Fruit fly (Drosophila melanogaster) whole organism, embryonic: ENCODE measurements around the gene TFAM.

Source experiments
- B-H1 ChIP-seq: fragments of 200-800 bp; sonication (Bioruptor generic); IDR thresholded peaks from 3 replicates; pipeline ENCODE4 v1.3.6; 2022; ENCODE audit warnings: missing biosample characterization, missing genetic modification characterization
- CG12299 ChIP-seq: fragments of 200-800 bp; sonication (Bioruptor generic); optimal IDR thresholded peaks from 2 replicates; lab custom pipeline; 2018; ENCODE audit warnings: missing biosample characterization, mild to moderate bottlenecking, missing genetic modification characterization
- CG1233 ChIP-seq: fragments of 200-800 bp; sonication (Bioruptor generic); optimal IDR thresholded peaks from 4 replicates; lab custom pipeline; 2018; ENCODE audit warnings: missing biosample characterization, mild to moderate bottlenecking, missing genetic modification characterization
- CG12659 ChIP-seq: fragments of 200-800 bp; sonication (Bioruptor generic); optimal IDR thresholded peaks from 3 replicates; lab custom pipeline; 2017; ENCODE audit warnings: mild to moderate bottlenecking, missing biosample characterization, missing genetic modification reagents, missing genetic modification characterization
- CG14014 ChIP-seq: fragments of 200-800 bp; sonication (Bioruptor generic); IDR thresholded peaks from 2 replicates; pipeline ENCODE4 v1.3.6; 2022; ENCODE audit warnings: missing biosample characterization, missing genetic modification characterization
- CG15479 ChIP-seq: fragments of 200-800 bp; sonication (Bioruptor generic); optimal IDR thresholded peaks from 3 replicates; lab custom pipeline; 2019; ENCODE audit warnings: missing biosample characterization, mild to moderate bottlenecking, missing genetic modification characterization, moderate library complexity
- CG15601 ChIP-seq: fragments of 200-800 bp; sonication (Bioruptor generic); optimal IDR thresholded peaks from 3 replicates; lab custom pipeline; 2019; ENCODE audit warnings: missing biosample characterization, mild to moderate bottlenecking, missing genetic modification characterization, moderate library complexity
- CG2120 ChIP-seq: fragments of 200-800 bp; sonication (Bioruptor generic); optimal IDR thresholded peaks from 3 replicates; lab custom pipeline; 2016; ENCODE audit warnings: missing biosample characterization, missing genetic modification characterization
- CG31365 ChIP-seq: fragments of 200-800 bp; sonication (Bioruptor generic); optimal IDR thresholded peaks from 2 replicates; lab custom pipeline; 2018; ENCODE audit warnings: missing biosample characterization, mild to moderate bottlenecking, missing genetic modification characterization
- CG32532 ChIP-seq: fragments of 200-800 bp; sonication (Bioruptor generic); IDR thresholded peaks from 2 replicates; pipeline ENCODE4 v1.3.6; 2022; ENCODE audit warnings: missing biosample characterization, missing genetic modification characterization
- CG34422 ChIP-seq: fragments of 200-800 bp; sonication (Bioruptor generic); IDR thresholded peaks from 3 replicates; pipeline ENCODE4 v1.3.6; 2022; ENCODE audit warnings: missing biosample characterization, missing genetic modification characterization
- CG3838 ChIP-seq: fragments of 200-800 bp; sonication (Bioruptor generic); optimal IDR thresholded peaks from 3 replicates; lab custom pipeline; 2016; ENCODE audit warnings: missing biosample characterization, missing genetic modification characterization
- CG43689 ChIP-seq: fragments of 200-800 bp; sonication (Bioruptor generic); IDR thresholded peaks from 2 replicates; pipeline ENCODE4 v1.3.6; 2022; ENCODE audit warnings: missing biosample characterization, missing genetic modification characterization
- CG5245 ChIP-seq: fragments of 200-800 bp; sonication (Bioruptor generic); optimal IDR thresholded peaks from 3 replicates; lab custom pipeline; 2016; ENCODE audit warnings: missing biosample characterization, missing genetic modification characterization
- CG5953 ChIP-seq: fragments of 200-800 bp; sonication (Bioruptor generic); IDR thresholded peaks from 2 replicates; pipeline ENCODE4 v1.3.6; 2022; ENCODE audit warnings: missing biosample characterization, missing genetic modification characterization
- CG6654 ChIP-seq: fragments of 200-800 bp; sonication (Bioruptor generic); optimal IDR thresholded peaks from 2 replicates; lab custom pipeline; 2017; ENCODE audit warnings: missing biosample characterization, mild to moderate bottlenecking, missing genetic modification characterization
- CG6765 ChIP-seq: fragments of 200-800 bp; sonication (Bioruptor generic); optimal IDR thresholded peaks from 3 replicates; lab custom pipeline; 2017; ENCODE audit warnings: missing biosample characterization, mild to moderate bottlenecking, missing genetic modification characterization
- CG6854 ChIP-seq: fragments of 200-800 bp; sonication (Bioruptor generic); optimal IDR thresholded peaks from 3 replicates; lab custom pipeline; 2017; ENCODE audit warnings: missing biosample characterization, mild to moderate bottlenecking, missing genetic modification characterization
- CG8290 ChIP-seq, 3 experiments: fragments of 200-800 bp; sonication (Bioruptor generic); optimal IDR thresholded peaks; 2 replicates each; lab custom pipeline; 2016 to 2019; ENCODE audit warnings: missing biosample characterization in 3 of 3, missing genetic modification characterization in 3 of 3, mild to moderate bottlenecking in 2 of 3, moderate library complexity in 1 of 3
- CG8388 ChIP-seq: fragments of 200-800 bp; sonication (Bioruptor generic); optimal IDR thresholded peaks from 2 replicates; lab custom pipeline; 2019; ENCODE audit warnings: missing biosample characterization, mild to moderate bottlenecking, missing genetic modification characterization, moderate library complexity
- CG9437 ChIP-seq: fragments of 200-800 bp; sonication (Bioruptor generic); optimal IDR thresholded peaks from 2 replicates; lab custom pipeline; 2018; ENCODE audit warnings: missing biosample characterization, mild to moderate bottlenecking, missing genetic modification characterization
- CG9727 ChIP-seq: fragments of 200-800 bp; sonication (Bioruptor generic); optimal IDR thresholded peaks from 3 replicates; lab custom pipeline; 2017; ENCODE audit warnings: missing biosample characterization, mild to moderate bottlenecking, missing genetic modification characterization
- CHES-1-like ChIP-seq: fragments of 200-800 bp; sonication (Bioruptor generic); optimal IDR thresholded peaks from 2 replicates; lab custom pipeline; 2016; ENCODE audit warnings: missing biosample characterization, missing genetic modification characterization
- CkIIα-i1 ChIP-seq: fragments of 200-800 bp; sonication (Bioruptor generic); IDR thresholded peaks from 2 replicates; pipeline ENCODE4 v1.3.6; 2022; ENCODE audit warnings: missing biosample characterization, missing genetic modification characterization
- Drgx ChIP-seq: fragments of 200-800 bp; sonication (Bioruptor generic); IDR thresholded peaks from 2 replicates; pipeline ENCODE4 v1.3.6; 2022; ENCODE audit warnings: missing biosample characterization, missing genetic modification characterization
- HmgD ChIP-seq: fragments of 200-800 bp; sonication (Bioruptor generic); optimal IDR thresholded peaks from 3 replicates; lab custom pipeline; 2016; ENCODE audit warnings: missing biosample characterization, missing genetic modification characterization
- Lim3 ChIP-seq: fragments of 200-800 bp; sonication (Bioruptor generic); IDR thresholded peaks from 2 replicates; pipeline ENCODE4 v1.3.6; 2022; ENCODE audit warnings: missing biosample characterization, missing genetic modification characterization
- NC2α ChIP-seq: fragments of 200-800 bp; sonication (Bioruptor generic); optimal IDR thresholded peaks from 2 replicates; lab custom pipeline; 2016; ENCODE audit warnings: missing biosample characterization, missing genetic modification characterization
- Nf-YC ChIP-seq: fragments of 200-800 bp; optimal IDR thresholded peaks from 3 replicates; lab custom pipeline; 2019; ENCODE audit warnings: missing biosample characterization, mild to moderate bottlenecking, missing genetic modification characterization, moderate library complexity
- Optix ChIP-seq: fragments of 200-800 bp; sonication (Bioruptor generic); IDR thresholded peaks from 3 replicates; pipeline ENCODE4 v1.3.6; 2022; ENCODE audit warnings: missing biosample characterization, missing genetic modification characterization
- Six4 ChIP-seq: fragments of 200-800 bp; sonication (Bioruptor generic); optimal IDR thresholded peaks from 2 replicates; lab custom pipeline; 2016; ENCODE audit warnings: missing biosample characterization, missing genetic modification characterization
- Sox100B ChIP-seq: fragments of 200-800 bp; sonication (Bioruptor generic); optimal IDR thresholded peaks from 3 replicates; lab custom pipeline; 2018; ENCODE audit warnings: missing biosample characterization, mild to moderate bottlenecking, missing genetic modification characterization
- Spps ChIP-seq: fragments of 200-800 bp; sonication (Bioruptor generic); optimal IDR thresholded peaks from 2 replicates; lab custom pipeline; 2018; ENCODE audit warnings: missing biosample characterization, mild to moderate bottlenecking, missing genetic modification characterization
- abd-A ChIP-seq: fragments of 200-800 bp; sonication (Bioruptor generic); optimal IDR thresholded peaks from 3 replicates; lab custom pipeline; 2019; ENCODE audit warnings: missing biosample characterization, mild to moderate bottlenecking, missing genetic modification characterization, moderate library complexity
- ac ChIP-seq: fragments of 200-800 bp; sonication (Bioruptor generic); optimal IDR thresholded peaks from 3 replicates; lab custom pipeline; 2017; ENCODE audit warnings: missing biosample characterization, mild to moderate bottlenecking, missing genetic modification characterization
- aop ChIP-seq: fragments of 200-800 bp; sonication (Bioruptor generic); IDR thresholded peaks from 2 replicates; pipeline ENCODE4 v1.3.6; 2022; ENCODE audit warnings: missing biosample characterization, missing genetic modification characterization
- bsh ChIP-seq, 2 experiments: fragments of 200-800 bp; sonication (Bioruptor generic); optimal IDR thresholded peaks; 2 replicates each; lab custom pipeline; 2017 to 2018; ENCODE audit warnings: mild to moderate bottlenecking in 2 of 2, missing biosample characterization in 2 of 2, missing genetic modification characterization in 2 of 2, moderate library complexity in 1 of 2
- dimm ChIP-seq: fragments of 200-800 bp; sonication (Bioruptor generic); IDR thresholded peaks from 2 replicates; pipeline ENCODE4 v1.3.6; 2022; ENCODE audit warnings: missing biosample characterization, missing genetic modification characterization
- dm ChIP-seq: fragments of 200-800 bp; sonication (Bioruptor generic); optimal IDR thresholded peaks from 3 replicates; lab custom pipeline; 2016; ENCODE audit warnings: missing biosample characterization, missing genetic modification characterization
- fru ChIP-seq: fragments of >200 bp; optimal IDR thresholded peaks from 2 replicates; lab custom pipeline; 2017
- gem ChIP-seq: fragments of 200-800 bp; sonication (Bioruptor generic); optimal IDR thresholded peaks from 2 replicates; lab custom pipeline; 2019; ENCODE audit warnings: missing biosample characterization, mild to moderate bottlenecking, missing genetic modification characterization, moderate library complexity
- klu ChIP-seq: fragments of 200-800 bp; sonication (Bioruptor generic); IDR thresholded peaks from 2 replicates; pipeline ENCODE4 v1.3.6; 2022; ENCODE audit warnings: missing biosample characterization, missing genetic modification characterization
- nerfin-1 ChIP-seq: fragments of 200-800 bp; sonication (Bioruptor generic); optimal IDR thresholded peaks from 3 replicates; lab custom pipeline; 2019; ENCODE audit warnings: missing biosample characterization, mild to moderate bottlenecking, missing genetic modification characterization, moderate library complexity
- odd ChIP-seq: fragments of 200-800 bp; sonication (Bioruptor generic); optimal IDR thresholded peaks from 2 replicates; lab custom pipeline; 2017; ENCODE audit warnings: missing biosample characterization, mild to moderate bottlenecking, missing genetic modification characterization
- sima ChIP-seq: fragments of 200-800 bp; sonication (Bioruptor generic); optimal IDR thresholded peaks from 2 replicates; lab custom pipeline; 2016; ENCODE audit warnings: missing biosample characterization, missing genetic modification characterization
- sna ChIP-seq: fragments of 200-800 bp; sonication (Bioruptor generic); IDR thresholded peaks from 2 replicates; pipeline ENCODE4 v1.3.6; 2022; ENCODE audit warnings: missing biosample characterization, missing genetic modification characterization; ENCODE audit not compliant: partially characterized antibody
- tna ChIP-seq: fragments of 200-800 bp; sonication (Bioruptor generic); IDR thresholded peaks from 2 replicates; pipeline ENCODE4 v1.3.6; 2022; ENCODE audit warnings: missing biosample characterization, missing genetic modification characterization; ENCODE audit not compliant: partially characterized antibody
- vfl ChIP-seq: fragments of 200-800 bp; sonication (Bioruptor generic); optimal IDR thresholded peaks from 2 replicates; lab custom pipeline; 2016; ENCODE audit warnings: missing biosample characterization, missing genetic modification characterization
- zen2 ChIP-seq: fragments of 200-800 bp; sonication (Bioruptor generic); IDR thresholded peaks from 3 replicates; pipeline ENCODE4 v1.3.6; 2022; ENCODE audit warnings: missing biosample characterization, missing genetic modification characterization; ENCODE audit not compliant: partially characterized antibody

TFAM gene

DNA sequence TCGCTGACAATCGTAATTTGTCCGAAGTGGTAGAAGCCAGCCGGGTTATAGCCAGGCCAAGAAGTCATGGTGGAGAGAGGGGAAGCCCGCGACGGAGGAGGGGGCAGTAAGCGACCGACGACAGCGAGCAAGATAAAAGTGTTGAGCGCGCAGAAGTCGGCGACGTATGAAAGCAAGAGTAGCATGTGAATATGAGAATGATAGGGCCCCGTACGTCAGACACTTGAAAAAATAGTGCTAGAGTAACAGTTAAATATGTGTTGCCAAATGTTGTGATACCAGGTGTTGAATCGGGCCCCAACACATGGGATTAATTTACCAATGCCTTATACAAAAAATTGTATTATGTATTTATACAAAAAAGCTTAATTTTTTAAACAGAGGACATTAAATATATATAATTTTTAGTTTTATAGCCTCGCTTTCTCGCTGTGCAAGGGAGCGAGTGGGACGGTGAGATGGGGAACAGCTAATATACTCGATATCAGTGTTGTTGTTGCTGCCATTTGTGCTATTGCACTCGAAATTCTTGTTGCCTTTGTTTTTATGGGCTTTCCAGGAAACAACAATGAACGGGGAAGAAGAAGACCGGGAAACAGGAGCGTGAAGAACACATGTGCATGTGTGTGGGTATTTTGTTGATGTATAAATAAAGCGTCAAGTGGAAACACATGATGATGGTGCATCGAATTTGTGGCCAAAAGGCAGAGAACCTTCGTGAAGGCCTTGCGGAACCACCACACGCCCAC is 26.8 kb downstream of the TFAM start (continued):
- TF ChIP-seq Sox100B (peak; percentile 82), bsh (GFP tag; optimal IDR thresholded peaks at IDR 0.05; lab: Kevin White, UChicago) (peak; percentile 76 to 91), Lim3 (GFP tag; lab: Robert Waterston, UW) (no peak; the same call in 1 of the 2 replicates), CG34422 (GFP tag; lab: Robert Waterston, UW) (peak; percentile 69), CG32532 (peak; percentile 85), sima (GFP tag; lab: Kevin White, UChicago) (no peak), CG6854 (GFP tag; lab: Kevin White, UChicago) (peak; percentile 76), CG15601 (tag; lab: Kevin White, UChicago) (peak; percentile 78), CG6654 (GFP tag; lab: Kevin White, UChicago) (peak; percentile 78), dm (GFP tag; lab: Kevin White, UChicago) (no peak), CG12299 (tag; lab: Kevin White, UChicago) (peak; percentile 37), Six4 (GFP tag; lab: Kevin White, UChicago) (peak; percentile 73), CG1233 (GFP tag; lab: Kevin White, UChicago) (peak; percentile 80), ac (peak; percentile 69), odd (peak; percentile 81), nerfin-1 (tag; lab: Kevin White, UChicago) (peak; percentile 64), CG43689 (GFP tag; lab: Robert Waterston, UW) (peak; percentile 37; the same call in 1 of the 2 replicates), CG8388 (GFP tag; lab: Kevin White, UChicago) (peak; percentile 86), CG14014 (peak; percentile 85), CkIIα-i1 (GFP tag; lab: Robert Waterston, UW) (no peak), CG31365 (tag; lab: Kevin White, UChicago) (peak; percentile 47), Nf-YC (tag; lab: Kevin White, UChicago) (peak; percentile 65), klu (peak; percentile 71), CG3838 (GFP tag; lab: Kevin White, UChicago) (peak; percentile 41), CG15479 (GFP tag; lab: Kevin White, UChicago) (no peak), CG9437 (GFP tag; lab: Kevin White, UChicago) (peak; percentile 71), Optix (peak; percentile 78), NC2α (GFP tag; lab: Kevin White, UChicago) (no peak), abd-A (tag; lab: Kevin White, UChicago) (no peak), CG5953 (GFP tag; lab: Robert Waterston, UW) (peak; percentile 64), zen2 (GFP tag; lab: Robert Waterston, UW) (no peak), aop (GFP tag; lab: Robert Waterston, UW) (no peak), CG9727 (GFP tag; lab: Kevin White, UChicago) (peak; percentile 86), gem (tag; lab: Kevin White, UChicago) (peak; percentile 93), CG2120 (GFP tag; lab: Kevin White, UChicago) (peak; percentile 83), CG6765 (GFP tag; lab: Kevin White, UChicago) (peak; percentile 80), CG12659 (GFP tag; lab: Kevin White, UChicago) (peak; percentile 85), HmgD (no peak), CG8290 (GFP tag; optimal IDR thresholded peaks at IDR 0.05; lab: Kevin White, UChicago) (peak; percentile 80), CG8290 (tag; optimal IDR thresholded peaks at IDR 0.05; lab: Kevin White, UChicago) (peak; percentile 11 to 44), CHES-1-like (GFP tag; lab: Kevin White, UChicago) (no peak), B-H1 (GFP tag; lab: Robert Waterston, UW) (peak; percentile 75), fru (lab: Kevin White, UChicago) (no peak), dimm (GFP tag; lab: Robert Waterston, UW) (peak; percentile 50), vfl (GFP tag; lab: Kevin White, UChicago) (peak; percentile 21), tna (GFP tag; lab: Robert Waterston, UW) (no peak), sna (no peak), Spps (tag; lab: Kevin White, UChicago) (peak; percentile 62), CG5245 (GFP tag; lab: Kevin White, UChicago) (peak; percentile 75), Drgx (peak; percentile 78)
